Worm (Caenorhabditis elegans): Measurements from ENCODE around the gene cux-7.

DNA sequence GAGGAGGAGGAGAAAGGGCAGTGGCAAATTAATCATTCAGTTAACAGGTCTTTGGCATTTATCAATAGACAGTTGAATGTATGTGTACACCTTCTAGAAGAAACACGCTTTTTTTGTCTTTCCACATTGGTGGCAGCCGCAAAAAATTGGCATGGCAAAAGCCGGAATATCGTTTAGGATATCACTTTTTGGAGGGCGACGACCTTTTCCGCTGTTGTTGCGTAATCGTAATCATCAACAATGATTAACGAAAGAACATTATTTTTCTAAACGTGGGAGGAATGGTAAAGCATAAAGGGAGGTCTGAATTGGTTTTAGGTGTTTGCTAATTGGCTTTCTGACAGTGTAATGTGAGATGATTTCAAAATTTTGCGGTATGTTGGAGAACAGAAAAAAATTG lies 28.7 kb downstream of the cux-7 start:
- TF ChIP-seq repo-1 (tag; optimal IDR thresholded peaks at IDR 0.05) (no peak), lag-1 (GFP tag; IDR thresholded peaks at IDR 0.05) (no peak), attf-6 (GFP tag; IDR thresholded peaks at IDR 0.05) (no peak), ztf-28 (GFP tag; IDR thresholded peaks at IDR 0.05) (no peak), lin-35 (GFP tag; optimal IDR thresholded peaks at IDR 0.05) (no peak), nhr-80 (tag; optimal IDR thresholded peaks at IDR 0.05) (no peak), pha-4 (tag; optimal IDR thresholded peaks at IDR 0.05) (no peak)
